Worm (Caenorhabditis elegans) whole organism, L3 larva: ENCODE data around the gene F01G10.6.

Experiments
- aly-2 ChIP-seq: fragments of 150-350 bp; optimal IDR thresholded peaks from 2 replicates; lab custom pipeline; 2014; ENCODE audit warnings: missing biosample characterization, missing genetic modification characterization
- ceh-16 ChIP-seq: sonication (generic microtip); optimal IDR thresholded peaks from 2 replicates; lab custom pipeline; 2017; ENCODE audit warnings: missing biosample characterization, missing genetic modification characterization
- ceh-28 ChIP-seq: fragments of 150-350 bp; optimal IDR thresholded peaks from 2 replicates; lab custom pipeline; 2014; ENCODE audit warnings: missing biosample characterization, missing genetic modification reagents, missing genetic modification characterization
- ceh-82 ChIP-seq: fragments of 150-350 bp; optimal IDR thresholded peaks from 2 replicates; lab custom pipeline; 2014; ENCODE audit warnings: missing biosample characterization, missing genetic modification characterization
- ceh-9 ChIP-seq: sonication (generic microtip); optimal IDR thresholded peaks from 2 replicates; lab custom pipeline; 2018; ENCODE audit warnings: missing biosample characterization, missing genetic modification characterization
- daf-12 ChIP-seq: fragments of 150-350 bp; optimal IDR thresholded peaks from 2 replicates; lab custom pipeline; 2014; ENCODE audit warnings: missing biosample characterization, missing genetic modification reagents, missing genetic modification characterization
- egl-27 ChIP-seq: sonication (generic microtip); optimal IDR thresholded peaks from 4 replicates; lab custom pipeline; 2017; ENCODE audit warnings: missing biosample characterization, missing genetic modification reagents, missing genetic modification characterization
- egl-5 ChIP-seq: fragments of 150-350 bp; optimal IDR thresholded peaks from 2 replicates; lab custom pipeline; 2017; ENCODE audit warnings: missing biosample characterization, missing genetic modification reagents, missing genetic modification characterization, inconsistent platforms
- elt-1 ChIP-seq: fragments of 150-350 bp; optimal IDR thresholded peaks from 2 replicates; lab custom pipeline; 2014; ENCODE audit warnings: missing biosample characterization, missing genetic modification characterization
- elt-2 ChIP-seq: sonication (generic microtip); optimal IDR thresholded peaks from 2 replicates; lab custom pipeline; 2016; ENCODE audit warnings: missing genetic modification reagents, mild to moderate bottlenecking, missing genetic modification characterization, missing compliant biosample characterization
- elt-3 ChIP-seq, 3 experiments: fragments of 150-350 bp in 1 of 3; sonication (generic microtip) in 2 of 3; optimal IDR thresholded peaks; 2 replicates in 2 of 3; 4 replicates in 1 of 3; lab custom pipeline; 2014 to 2017; ENCODE audit warnings: missing biosample characterization in 3 of 3, missing genetic modification characterization in 3 of 3
- eor-1 ChIP-seq, 2 experiments: fragments of 150-350 bp; optimal IDR thresholded peaks; 2 replicates each; lab custom pipeline; 2014 to 2018; ENCODE audit warnings: missing biosample characterization in 2 of 2, missing genetic modification characterization in 2 of 2
- fkh-2 ChIP-seq: fragments of 150-350 bp; optimal IDR thresholded peaks from 2 replicates; lab custom pipeline; 2014; ENCODE audit warnings: missing biosample characterization, missing genetic modification reagents, missing genetic modification characterization
- fos-1 ChIP-seq: fragments of 150-350 bp; optimal IDR thresholded peaks from 2 replicates; lab custom pipeline; 2014; ENCODE audit warnings: missing biosample characterization, missing genetic modification characterization
- hmg-11 ChIP-seq: sonication (generic microtip); optimal IDR thresholded peaks from 2 replicates; lab custom pipeline; 2016; ENCODE audit warnings: missing genetic modification characterization, missing compliant biosample characterization
- jun-1 ChIP-seq: fragments of 150-350 bp; optimal IDR thresholded peaks from 2 replicates; lab custom pipeline; 2014; ENCODE audit warnings: missing biosample characterization, missing genetic modification reagents, missing genetic modification characterization
- lin-39 ChIP-seq: fragments of 150-350 bp; optimal IDR thresholded peaks from 2 replicates; lab custom pipeline; 2018; ENCODE audit warnings: missing biosample characterization, missing genetic modification reagents, missing genetic modification characterization
- lsy-12 ChIP-seq: sonication (generic microtip); optimal IDR thresholded peaks from 2 replicates; lab custom pipeline; 2016; ENCODE audit warnings: mild to moderate bottlenecking, missing genetic modification characterization, missing compliant biosample characterization
- mdl-1 ChIP-seq: fragments of 150-350 bp; optimal IDR thresholded peaks from 2 replicates; lab custom pipeline; 2014; ENCODE audit warnings: missing biosample characterization, missing genetic modification characterization
- nfya-1 ChIP-seq: sonication (generic microtip); optimal IDR thresholded peaks from 2 replicates; lab custom pipeline; 2017; ENCODE audit warnings: missing genetic modification characterization, mild to moderate bottlenecking, missing compliant biosample characterization, antibody characterized with exemption, moderate library complexity; ENCODE audit not compliant: insufficient read depth
- nhr-11 ChIP-seq: fragments of 150-350 bp; optimal IDR thresholded peaks from 2 replicates; lab custom pipeline; 2014; ENCODE audit warnings: missing biosample characterization, missing genetic modification characterization
- nhr-12 ChIP-seq: fragments of 150-350 bp; optimal IDR thresholded peaks from 2 replicates; lab custom pipeline; 2014; ENCODE audit warnings: missing biosample characterization, missing genetic modification characterization
- nhr-23 ChIP-seq: fragments of 150-350 bp; optimal IDR thresholded peaks from 2 replicates; lab custom pipeline; 2014; ENCODE audit warnings: missing biosample characterization, missing genetic modification reagents, missing genetic modification characterization
- nhr-237 ChIP-seq: fragments of 150-350 bp; optimal IDR thresholded peaks from 2 replicates; lab custom pipeline; 2014; ENCODE audit warnings: missing biosample characterization, missing genetic modification characterization
- nhr-43 ChIP-seq: sonication (generic microtip); optimal IDR thresholded peaks from 2 replicates; lab custom pipeline; 2016; ENCODE audit warnings: mild to moderate bottlenecking, missing genetic modification characterization, missing compliant biosample characterization; ENCODE audit not compliant: poor library complexity, severe bottlenecking
- nhr-76 ChIP-seq: fragments of 150-350 bp; sonication (generic microtip); optimal IDR thresholded peaks from 5 replicates; lab custom pipeline; 2014; ENCODE audit warnings: missing biosample characterization, missing genetic modification characterization
- nhr-77 ChIP-seq: fragments of 150-350 bp; optimal IDR thresholded peaks from 2 replicates; lab custom pipeline; 2014; ENCODE audit warnings: missing biosample characterization, missing genetic modification characterization
- pha-4 ChIP-seq: fragments of 150-350 bp; optimal IDR thresholded peaks from 2 replicates; lab custom pipeline; 2014; ENCODE audit warnings: missing biosample characterization, missing genetic modification reagents, missing genetic modification characterization
- pqm-1 ChIP-seq: fragments of 150-350 bp; optimal IDR thresholded peaks from 2 replicates; lab custom pipeline; 2017; ENCODE audit warnings: missing biosample characterization, missing genetic modification characterization, inconsistent platforms
- skn-1 ChIP-seq: fragments of 150-350 bp; optimal IDR thresholded peaks from 2 replicates; lab custom pipeline; 2014; ENCODE audit warnings: missing biosample characterization, missing genetic modification characterization
- tbx-2 ChIP-seq: sonication (generic microtip); optimal IDR thresholded peaks from 2 replicates; lab custom pipeline; 2016; ENCODE audit warnings: mild to moderate bottlenecking, missing genetic modification characterization, missing compliant biosample characterization
- unc-39 ChIP-seq: sonication (generic microtip); optimal IDR thresholded peaks from 4 replicates; lab custom pipeline; 2017; ENCODE audit warnings: missing biosample characterization, missing genetic modification characterization
- unc-62 ChIP-seq: fragments of 150-350 bp; sonication (generic microtip); optimal IDR thresholded peaks from 4 replicates; lab custom pipeline; 2014; ENCODE audit warnings: missing biosample characterization, missing genetic modification reagents, missing genetic modification characterization
- zag-1 ChIP-seq: fragments of 150-350 bp; optimal IDR thresholded peaks from 2 replicates; lab custom pipeline; 2014; ENCODE audit warnings: missing biosample characterization, missing genetic modification characterization

F01G10.6 gene

ce11 chrIV:10241659-10242058 lies 14.2 kb upstream of the F01G10.6 start, which contains the start of gene lipl-7:
Gene lipl-7, minus strand, starts transcription at chrIV:10241823.
- no peak for TF ChIP-seq egl-27 (tag; lab: Kevin White, UChicago)
- TF ChIP-seq lin-39 (tag; lab: Kevin White, UChicago): no peak
- TF ChIP-seq nhr-43 (tag; lab: Kevin White, UChicago): no peak
- TF ChIP-seq ceh-16 (tag; lab: Kevin White, UChicago): no peak
- TF ChIP-seq mdl-1 (tag; lab: Kevin White, UChicago): no peak
- no peak for TF ChIP-seq pqm-1 (tag; lab: Kevin White, UChicago)
- no peak for TF ChIP-seq lsy-12 (tag; lab: Kevin White, UChicago)
- TF ChIP-seq hmg-11 (tag; lab: Kevin White, UChicago): no peak
- TF ChIP-seq nhr-12 (tag; lab: Kevin White, UChicago): no peak
- no peak for TF ChIP-seq jun-1 (tag; lab: Kevin White, UChicago)
- no peak for TF ChIP-seq elt-1
- no peak for TF ChIP-seq unc-39 (tag; lab: Kevin White, UChicago)
- TF ChIP-seq aly-2 (tag; lab: Kevin White, UChicago): no peak
- no peak for TF ChIP-seq fos-1
- no peak for TF ChIP-seq skn-1 (tag; lab: Kevin White, UChicago)
- no peak for TF ChIP-seq nhr-76 (tag; lab: Kevin White, UChicago)

ce11 chrIV:10239045-10239444 lies 11.6 kb upstream of the F01G10.6 start, which contains the start of gene ech-8:
Gene ech-8, minus strand, starts transcription at chrIV:10239176.
- no peak for TF ChIP-seq tbx-2
- TF ChIP-seq nfya-1 (tag; lab: Kevin White, UChicago): no peak
- TF ChIP-seq lsy-12 (tag; lab: Kevin White, UChicago): no peak
- no peak for TF ChIP-seq daf-12 (tag; lab: Kevin White, UChicago)
- no peak for TF ChIP-seq nhr-76 (tag; lab: Kevin White, UChicago)
- no peak for TF ChIP-seq nhr-11 (tag; lab: Kevin White, UChicago)
- TF ChIP-seq unc-62 (GFP tag; lab: Kevin White, UChicago): no peak
- TF ChIP-seq ceh-16 (tag; lab: Kevin White, UChicago): no peak
- TF ChIP-seq elt-2: peak; percentile 54
- TF ChIP-seq jun-1 (tag; lab: Kevin White, UChicago): no peak
- no peak for TF ChIP-seq ceh-28
- TF ChIP-seq zag-1: no peak
- TF ChIP-seq pqm-1 (tag; lab: Kevin White, UChicago): peak; percentile 56
- TF ChIP-seq nhr-23 (tag; lab: Kevin White, UChicago): no peak
- TF ChIP-seq unc-39 (tag; lab: Kevin White, UChicago): no peak
- TF ChIP-seq pha-4 (tag; lab: Kevin White, UChicago): no peak

- TF ChIP-seq ceh-9 (no peak), pqm-1 (tag; lab: Kevin White, UChicago) (peak; percentile 83), elt-2 (peak; percentile 71), jun-1 (tag; lab: Kevin White, UChicago) (peak; percentile 56)
- TF ChIP-seq, all 47 proteins: peak for 3
These were observed 8.7 kb upstream of the F01G10.6 start for ce11 chrIV:10236106-10236505.

ce11 chrIV:10235279-10235829 lies 7.9 kb upstream of the F01G10.6 start, which contains the start of gene ech-9:
Gene ech-9, minus strand, starts transcription at chrIV:10235329.
- TF ChIP-seq nhr-11 (tag; lab: Kevin White, UChicago) (no peak), tbx-2 (no peak), nhr-237 (no peak), elt-2 (peak; percentile 58), elt-3 (tag; optimal IDR thresholded peaks at IDR 0.05; lab: Kevin White, UChicago) (no peak), ceh-28 (no peak), eor-1 (tag; optimal IDR thresholded peaks at IDR 0.05; lab: Kevin White, UChicago) (no peak), daf-12 (tag; lab: Kevin White, UChicago) (no peak), nfya-1 (tag; lab: Kevin White, UChicago) (no peak), fkh-2 (tag; lab: Kevin White, UChicago) (no peak), nhr-76 (tag; lab: Kevin White, UChicago) (no peak), pqm-1 (tag; lab: Kevin White, UChicago) (peak; percentile 84), egl-5 (tag; lab: Kevin White, UChicago) (no peak), ceh-82 (tag; lab: Kevin White, UChicago) (no peak), unc-39 (tag; lab: Kevin White, UChicago) (no peak), nhr-77 (no peak)
